Fruit fly (Drosophila melanogaster) whole organism, prepupa: ENCODE data around the gene Atac1.

Source experiments
- CG10631 ChIP-seq: fragments of 200-800 bp; sonication (Bioruptor generic); optimal IDR thresholded peaks from 2 replicates; lab custom pipeline; 2016; ENCODE audit warnings: missing biosample characterization, missing genetic modification characterization
- CG10669 ChIP-seq: fragments of 200-800 bp; sonication (Bioruptor generic); optimal IDR thresholded peaks from 3 replicates; lab custom pipeline; 2018; ENCODE audit warnings: missing biosample characterization, mild to moderate bottlenecking, missing genetic modification characterization, moderate library complexity
- CG11902 ChIP-seq: fragments of 200-800 bp; sonication (Bioruptor generic); optimal IDR thresholded peaks from 3 replicates; lab custom pipeline; 2016; ENCODE audit warnings: missing biosample characterization, missing genetic modification characterization
- CG31627 ChIP-seq: fragments of 200-800 bp; sonication (Bioruptor generic); optimal IDR thresholded peaks from 3 replicates; lab custom pipeline; 2016; ENCODE audit warnings: missing biosample characterization, missing genetic modification characterization
- CG32006 ChIP-seq: fragments of 200-800 bp; sonication (Bioruptor generic); optimal IDR thresholded peaks from 3 replicates; lab custom pipeline; 2017; ENCODE audit warnings: missing biosample characterization, mild to moderate bottlenecking, missing genetic modification characterization
- CG6808 ChIP-seq: fragments of 200-800 bp; sonication (Bioruptor generic); optimal IDR thresholded peaks from 3 replicates; lab custom pipeline; 2017; ENCODE audit warnings: missing biosample characterization, missing genetic modification characterization, mild to moderate bottlenecking, moderate library complexity, missing genetic modification reagents
- CG7368 ChIP-seq: fragments of 200-800 bp; sonication (Bioruptor generic); optimal IDR thresholded peaks from 3 replicates; lab custom pipeline; 2016; ENCODE audit warnings: missing biosample characterization, missing genetic modification characterization
- Hr39 ChIP-seq: fragments of 200-800 bp; sonication (Bioruptor generic); optimal IDR thresholded peaks from 2 replicates; lab custom pipeline; 2016; ENCODE audit warnings: missing biosample characterization, missing genetic modification characterization
- net ChIP-seq: fragments of 200-800 bp; sonication (Bioruptor generic); optimal IDR thresholded peaks from 3 replicates; lab custom pipeline; 2016; ENCODE audit warnings: missing biosample characterization, missing genetic modification characterization
- pdm3 ChIP-seq: fragments of 200-800 bp; sonication (Bioruptor generic); optimal IDR thresholded peaks from 3 replicates; lab custom pipeline; 2016; ENCODE audit warnings: missing biosample characterization, missing genetic modification characterization
- salr ChIP-seq, 2 experiments: fragments of 200-800 bp; sonication (Bioruptor generic); optimal IDR thresholded peaks; 3 replicates each; lab custom pipeline; 2016 to 2018; ENCODE audit warnings: missing biosample characterization in 2 of 2, missing genetic modification characterization in 2 of 2, mild to moderate bottlenecking in 1 of 2

DNA sequence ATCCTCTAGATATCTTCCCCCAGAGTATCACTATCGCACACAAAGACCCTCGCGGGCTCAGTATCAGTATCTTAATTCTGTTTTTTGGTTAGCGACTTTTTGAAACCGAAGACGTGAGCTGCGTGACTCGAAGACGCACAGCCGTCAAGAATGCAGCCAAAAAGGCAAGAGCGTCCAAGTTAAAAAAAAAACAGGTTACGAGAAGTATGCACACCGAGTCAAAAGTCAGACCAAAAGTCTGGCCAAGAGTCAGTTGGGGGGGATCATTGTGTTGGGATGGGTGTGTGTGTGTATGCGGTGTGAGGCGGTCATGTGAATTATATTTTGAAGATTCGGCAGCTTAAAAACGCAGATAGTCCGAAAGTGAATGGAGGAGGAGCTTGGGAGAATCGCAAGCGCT is 45.4 kb upstream of the Atac1 start:
- TF ChIP-seq CG7368 (GFP tag; lab: Kevin White, UChicago) (no peak), salr (GFP tag; optimal IDR thresholded peaks at IDR 0.05; lab: Kevin White, UChicago) (no peak), net (GFP tag; lab: Kevin White, UChicago) (no peak), pdm3 (GFP tag; lab: Kevin White, UChicago) (no peak), CG32006 (GFP tag; lab: Kevin White, UChicago) (no peak), CG31627 (GFP tag; lab: Kevin White, UChicago) (no peak), CG6808 (no peak), CG11902 (GFP tag; lab: Kevin White, UChicago) (no peak), CG10669 (GFP tag; lab: Kevin White, UChicago) (no peak), Hr39 (GFP tag; lab: Kevin White, UChicago) (no peak), CG10631 (GFP tag; lab: Kevin White, UChicago) (no peak)
